Fruit fly (Drosophila melanogaster) whole organism, embryonic: ENCODE data around the gene wam.

ENCODE experiments used
- CG15514 ChIP-seq: fragments of 200-800 bp; sonication (Bioruptor generic); optimal IDR thresholded peaks from 3 replicates; lab custom pipeline; 2017; ENCODE audit warnings: missing biosample characterization, missing genetic modification characterization, mild to moderate bottlenecking, moderate library complexity, missing genetic modification reagents
- CG16863 ChIP-seq: fragments of 200-800 bp; sonication (Bioruptor generic); optimal IDR thresholded peaks from 3 replicates; lab custom pipeline; 2016; ENCODE audit warnings: missing biosample characterization, missing genetic modification characterization
- CG2116 ChIP-seq: fragments of 200-800 bp; sonication (Bioruptor generic); optimal IDR thresholded peaks from 3 replicates; lab custom pipeline; 2018; ENCODE audit warnings: missing biosample characterization, mild to moderate bottlenecking, missing genetic modification characterization
- CG2202 ChIP-seq: fragments of 200-800 bp; sonication (Bioruptor generic); optimal IDR thresholded peaks from 2 replicates; lab custom pipeline; 2018; ENCODE audit warnings: missing biosample characterization, mild to moderate bottlenecking, missing genetic modification characterization
- CG9609 ChIP-seq: fragments of 200-800 bp; sonication (Bioruptor generic); optimal IDR thresholded peaks from 3 replicates; lab custom pipeline; 2016; ENCODE audit warnings: missing biosample characterization, missing genetic modification characterization
- Dll ChIP-seq: fragments of 200-800 bp; sonication (Bioruptor generic); IDR thresholded peaks from 4 replicates; pipeline ENCODE4 v1.3.6; 2022; ENCODE audit warnings: missing biosample characterization, missing genetic modification characterization; ENCODE audit not compliant: partially characterized antibody
- bigmax ChIP-seq: fragments of 200-800 bp; sonication (Bioruptor generic); optimal IDR thresholded peaks from 2 replicates; lab custom pipeline; 2018; ENCODE audit warnings: missing biosample characterization, mild to moderate bottlenecking, missing genetic modification characterization
- dati ChIP-seq: fragments of 200-800 bp; sonication (Bioruptor generic); IDR thresholded peaks from 2 replicates; pipeline ENCODE4 v1.3.6; 2022; ENCODE audit warnings: missing biosample characterization, missing genetic modification characterization

DNA sequence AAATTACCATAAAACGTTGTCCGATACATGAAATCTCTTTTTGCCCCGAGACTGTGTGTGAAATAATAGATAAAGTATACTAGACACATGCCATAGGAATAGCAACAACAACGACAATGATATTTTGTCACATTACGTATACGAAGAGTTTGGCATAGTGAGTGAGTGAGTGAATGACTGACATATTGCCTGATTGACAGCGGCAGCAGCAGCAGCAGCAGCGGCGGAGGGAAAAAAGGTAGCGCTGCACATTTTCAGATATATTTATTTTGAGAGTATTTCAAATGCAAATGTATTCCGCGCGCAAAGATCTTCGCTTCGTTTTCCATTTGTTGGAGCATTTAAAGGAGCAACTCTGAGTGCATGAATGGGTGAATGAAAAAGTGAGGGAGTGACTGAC, 48.7 kb upstream of the wam start:
- TF ChIP-seq CG9609 (GFP tag; lab: Kevin White, UChicago) = no peak
- TF ChIP-seq CG2202 (tag; lab: Kevin White, UChicago) = no peak
- TF ChIP-seq Dll = no peak
- no peak for TF ChIP-seq CG16863 (GFP tag; lab: Kevin White, UChicago)
- TF ChIP-seq CG2116 = no peak
- no peak for TF ChIP-seq dati (GFP tag; lab: Robert Waterston, UW)
- no peak for TF ChIP-seq bigmax (GFP tag; lab: Kevin White, UChicago)
- no peak for TF ChIP-seq CG15514 (GFP tag; lab: Kevin White, UChicago)
